Fruit fly (Drosophila melanogaster) S2 (cell line): ENCODE data around the gene Dis3.

Experiments used
- CG8478 ChIP-seq: fragments of >200 bp; optimal IDR thresholded peaks from 2 replicates; lab custom pipeline; 2018
- CTCF ChIP-seq, 2 experiments: fragments of >200 bp; optimal IDR thresholded peaks; 2 replicates each; lab custom pipeline; 2018

DNA sequence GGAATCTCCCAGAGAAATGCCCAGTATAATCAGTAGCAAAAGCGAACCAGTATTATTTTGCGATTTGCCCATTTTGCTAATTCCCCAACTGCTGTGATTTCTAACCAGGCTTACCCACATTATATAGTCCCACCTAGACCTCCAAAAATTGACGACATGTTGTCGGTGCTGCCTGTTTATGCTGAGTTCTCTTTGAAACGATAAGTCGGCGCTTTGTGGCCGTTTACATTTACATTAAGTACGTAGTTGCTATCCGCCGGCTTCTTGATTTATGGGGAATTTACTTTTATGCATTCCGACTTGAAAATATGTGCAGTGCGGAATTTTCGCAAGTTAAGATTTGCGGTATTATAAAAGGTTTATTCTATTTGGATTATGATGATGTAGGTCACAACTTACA lies 38.9 kb upstream of the Dis3 start, which contains the start of gene CG5715:
- no peak for TF ChIP-seq CTCF (optimal IDR thresholded peaks at IDR 0.05; lab: Kevin White, UChicago)
- TF ChIP-seq CG8478 (lab: Kevin White, UChicago), result no peak
